Fruit fly (Drosophila melanogaster) whole organism, prepupa: ENCODE measurements around the gene Rrp5.

ENCODE experiments used
- CG15336 ChIP-seq: fragments of 200-800 bp; sonication (Bioruptor generic); IDR thresholded peaks from 2 replicates; pipeline ENCODE4 v1.3.6; 2022; ENCODE audit warnings: missing biosample characterization, missing genetic modification characterization
- CG16779 ChIP-seq: fragments of 200-800 bp; sonication (Bioruptor generic); optimal IDR thresholded peaks from 3 replicates; lab custom pipeline; 2017; ENCODE audit warnings: missing biosample characterization, mild to moderate bottlenecking, missing genetic modification characterization
- CG6854 ChIP-seq: fragments of 200-800 bp; sonication (Bioruptor generic); optimal IDR thresholded peaks from 2 replicates; lab custom pipeline; 2017; ENCODE audit warnings: missing biosample characterization, mild to moderate bottlenecking, missing genetic modification characterization
- Eip75B ChIP-seq: fragments of 200-800 bp; sonication (Bioruptor generic); optimal IDR thresholded peaks from 3 replicates; lab custom pipeline; 2016; ENCODE audit warnings: missing biosample characterization, missing genetic modification characterization
- Hr39 ChIP-seq: fragments of 200-800 bp; sonication (Bioruptor generic); optimal IDR thresholded peaks from 2 replicates; lab custom pipeline; 2016; ENCODE audit warnings: missing biosample characterization, missing genetic modification characterization
- Sox14 ChIP-seq: fragments of 200-800 bp; sonication (Bioruptor generic); optimal IDR thresholded peaks from 3 replicates; lab custom pipeline; 2016; ENCODE audit warnings: missing biosample characterization, missing genetic modification characterization
- Sox15 ChIP-seq: fragments of 200-800 bp; sonication (Bioruptor generic); optimal IDR thresholded peaks from 3 replicates; lab custom pipeline; 2016; ENCODE audit warnings: missing biosample characterization, missing genetic modification characterization
- lz ChIP-seq: fragments of 200-800 bp; sonication (Bioruptor generic); optimal IDR thresholded peaks from 3 replicates; lab custom pipeline; 2016; ENCODE audit warnings: missing biosample characterization, missing genetic modification characterization
- pdm3 ChIP-seq: fragments of 200-800 bp; sonication (Bioruptor generic); optimal IDR thresholded peaks from 3 replicates; lab custom pipeline; 2016; ENCODE audit warnings: missing biosample characterization, missing genetic modification characterization
- salr ChIP-seq, 2 experiments: fragments of 200-800 bp; sonication (Bioruptor generic); optimal IDR thresholded peaks; 3 replicates each; lab custom pipeline; 2016 to 2018; ENCODE audit warnings: missing biosample characterization in 2 of 2, missing genetic modification characterization in 2 of 2, mild to moderate bottlenecking in 1 of 2
- ss ChIP-seq, 2 experiments: fragments of 200-800 bp; sonication (Bioruptor generic); optimal IDR thresholded peaks; 2 replicates in 1 of 2; 3 replicates in 1 of 2; lab custom pipeline; 2017 to 2018; ENCODE audit warnings: mild to moderate bottlenecking in 2 of 2, missing biosample characterization in 2 of 2, missing genetic modification characterization in 2 of 2, moderate library complexity in 1 of 2

DNA sequence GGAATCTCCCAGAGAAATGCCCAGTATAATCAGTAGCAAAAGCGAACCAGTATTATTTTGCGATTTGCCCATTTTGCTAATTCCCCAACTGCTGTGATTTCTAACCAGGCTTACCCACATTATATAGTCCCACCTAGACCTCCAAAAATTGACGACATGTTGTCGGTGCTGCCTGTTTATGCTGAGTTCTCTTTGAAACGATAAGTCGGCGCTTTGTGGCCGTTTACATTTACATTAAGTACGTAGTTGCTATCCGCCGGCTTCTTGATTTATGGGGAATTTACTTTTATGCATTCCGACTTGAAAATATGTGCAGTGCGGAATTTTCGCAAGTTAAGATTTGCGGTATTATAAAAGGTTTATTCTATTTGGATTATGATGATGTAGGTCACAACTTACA, 38.8 kb downstream of the Rrp5 start, which contains the start of gene CG5715:
- TF ChIP-seq salr (GFP tag; optimal IDR thresholded peaks at IDR 0.05; lab: Kevin White, UChicago) (no peak), pdm3 (GFP tag; lab: Kevin White, UChicago) (no peak), Hr39 (no peak), CG15336 (GFP tag; lab: Robert Waterston, UW) (no peak), Sox15 (GFP tag; lab: Kevin White, UChicago) (no peak), CG16779 (tag; lab: Kevin White, UChicago) (no peak), Eip75B (no peak), lz (GFP tag; lab: Kevin White, UChicago) (no peak), ss (GFP tag; optimal IDR thresholded peaks at IDR 0.05; lab: Kevin White, UChicago) (no peak), Sox14 (no peak), CG6854 (no peak)
